Fruit fly (Drosophila melanogaster): ENCODE measurements around the gene lbl.

dm6 chr3R:21440760-21441159 lies 6.8 kb upstream of the lbl start:
- TF ChIP-seq CG8301 (tag; optimal IDR thresholded peaks at IDR 0.05) = no peak
- TF ChIP-seq EcR (GFP tag; optimal IDR thresholded peaks at IDR 0.05) = no peak
- no peak for TF ChIP-seq CG14655 (GFP tag; optimal IDR thresholded peaks at IDR 0.05)
- TF ChIP-seq rn (GFP tag; IDR thresholded peaks at IDR 0.05) = no peak
- TF ChIP-seq CG32121 (GFP tag; IDR thresholded peaks at IDR 0.05) = no peak
- no peak for TF ChIP-seq CG8159 (tag; optimal IDR thresholded peaks at IDR 0.05)
